Worm (Caenorhabditis elegans) whole organism, mixed stage, embryonic: ENCODE measurements around the gene mdt-26.

Experiments used
- ces-1 ChIP-seq: fragments of 150-350 bp; optimal IDR thresholded peaks from 2 replicates; lab custom pipeline; 2014; ENCODE audit warnings: missing biosample characterization, missing genetic modification reagents, missing genetic modification characterization
- cnd-1 ChIP-seq: fragments of 200-800 bp; sonication (Bioruptor generic); optimal IDR thresholded peaks from 2 replicates; lab custom pipeline; 2018; ENCODE audit warnings: mild to moderate bottlenecking, missing genetic modification characterization, missing compliant biosample characterization
- elt-3 ChIP-seq: fragments of 150-350 bp; optimal IDR thresholded peaks from 2 replicates; lab custom pipeline; 2014; ENCODE audit warnings: missing biosample characterization, missing genetic modification characterization
- lin-13 ChIP-seq: fragments of 150-350 bp; optimal IDR thresholded peaks from 2 replicates; lab custom pipeline; 2014; ENCODE audit warnings: missing biosample characterization, missing genetic modification characterization
- mab-5 ChIP-seq: fragments of 150-350 bp; optimal IDR thresholded peaks from 2 replicates; lab custom pipeline; 2014; ENCODE audit warnings: missing biosample characterization, missing genetic modification characterization
- nhr-2 ChIP-seq: fragments of 150-350 bp; optimal IDR thresholded peaks from 2 replicates; lab custom pipeline; 2014; ENCODE audit warnings: missing biosample characterization, missing genetic modification characterization
- nhr-76 ChIP-seq: sonication (generic microtip); optimal IDR thresholded peaks from 2 replicates; lab custom pipeline; 2017; ENCODE audit warnings: missing biosample characterization, missing genetic modification characterization
- pha-4 ChIP-seq: fragments of 150-350 bp; optimal IDR thresholded peaks from 2 replicates; lab custom pipeline; 2018; ENCODE audit warnings: missing biosample characterization, missing genetic modification reagents, missing genetic modification characterization
- unc-120 ChIP-seq: sonication (generic microtip); optimal IDR thresholded peaks from 2 replicates; lab custom pipeline; 2017; ENCODE audit warnings: missing genetic modification characterization, missing compliant biosample characterization; ENCODE audit not compliant: poor library complexity, severe bottlenecking

ce11 chrII:5710835-5711234 is 49.9 kb downstream of the mdt-26 start:
- no peak for TF ChIP-seq nhr-76
- no peak for TF ChIP-seq ces-1
- TF ChIP-seq elt-3 (tag; lab: Kevin White, UChicago): no peak
- TF ChIP-seq mab-5 (tag; lab: Kevin White, UChicago): no peak
- TF ChIP-seq cnd-1 (tag; lab: Kevin White, UChicago): no peak
- no peak for TF ChIP-seq nhr-2 (tag; lab: Kevin White, UChicago)
- no peak for TF ChIP-seq lin-13 (tag; lab: Kevin White, UChicago)
- no peak for TF ChIP-seq unc-120 (tag; lab: Kevin White, UChicago)
- TF ChIP-seq pha-4 (tag; lab: Kevin White, UChicago): no peak
